Worm (Caenorhabditis elegans): ENCODE measurements around the gene egl-4.

egl-4 gene

DNA sequence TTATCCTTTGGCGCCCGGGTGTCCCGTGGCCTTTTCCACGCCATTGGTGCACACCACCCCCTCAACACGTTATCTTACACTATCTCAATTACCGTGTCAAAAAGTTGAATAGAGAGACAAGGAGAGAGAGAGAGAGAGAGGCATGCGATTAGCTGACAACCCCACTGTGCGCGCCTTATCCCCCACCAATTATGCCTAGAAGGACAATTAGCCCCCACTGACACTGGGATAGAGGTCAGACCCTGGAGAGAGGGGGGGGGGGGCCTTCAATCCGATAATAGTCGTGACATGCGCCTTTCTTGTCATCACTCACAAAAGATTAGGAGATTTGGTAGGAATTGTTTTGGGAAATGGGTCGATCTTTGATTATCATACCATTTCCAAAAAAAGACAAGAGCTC lies 48.3 kb downstream of the egl-4 start:
- no peak for TF ChIP-seq odd-2 (tag; optimal IDR thresholded peaks at IDR 0.05)
- no peak for TF ChIP-seq lin-11 (tag; optimal IDR thresholded peaks at IDR 0.05)
- TF ChIP-seq pax-1 (tag; optimal IDR thresholded peaks at IDR 0.05) = no peak
- TF ChIP-seq pha-2 (tag; optimal IDR thresholded peaks at IDR 0.05) = no peak
- peak; percentile 34 for TF ChIP-seq ref-2 (tag; optimal IDR thresholded peaks at IDR 0.05)
- TF ChIP-seq ceh-34 (tag; optimal IDR thresholded peaks at IDR 0.05) = no peak
- no peak for TF ChIP-seq unc-55 (GFP tag; optimal IDR thresholded peaks at IDR 0.05)
- peak; percentile 3 for TF ChIP-seq unc-42 (tag; optimal IDR thresholded peaks at IDR 0.05)
- TF ChIP-seq pha-4 (tag; optimal IDR thresholded peaks at IDR 0.05) = no peak
- no peak for TF ChIP-seq ceh-19 (GFP tag; optimal IDR thresholded peaks at IDR 0.05)
- TF ChIP-seq unc-3 (GFP tag; conservative IDR thresholded peaks at IDR 0.05) = no peak
- TF ChIP-seq unc-3 (tag; optimal IDR thresholded peaks at IDR 0.05) = no peak
- TF ChIP-seq ceh-31 (tag; optimal IDR thresholded peaks at IDR 0.05) = peak; percentile 15
- peak; percentile 25 for TF ChIP-seq fkh-6 (tag; optimal IDR thresholded peaks at IDR 0.05)
- TF ChIP-seq ceh-30 (tag; optimal IDR thresholded peaks at IDR 0.05) = no peak
- TF ChIP-seq ceh-18 (tag; optimal IDR thresholded peaks at IDR 0.05) = no peak
- no peak for TF ChIP-seq elt-4 (tag; optimal IDR thresholded peaks at IDR 0.05)
- no peak for TF ChIP-seq rnt-1 (tag; optimal IDR thresholded peaks at IDR 0.05)
- TF ChIP-seq ceh-45 (GFP tag; IDR thresholded peaks at IDR 0.05) = no peak
- no peak for TF ChIP-seq tbx-2 (tag; optimal IDR thresholded peaks at IDR 0.05)
- TF ChIP-seq sox-4 (tag; optimal IDR thresholded peaks at IDR 0.05) = peak; percentile 3
- no peak for TF ChIP-seq ttx-3 (tag; optimal IDR thresholded peaks at IDR 0.05)
- TF ChIP-seq ama-1 (optimal IDR thresholded peaks at IDR 0.05) = no peak
- TF ChIP-seq hlh-6 (tag; optimal IDR thresholded peaks at IDR 0.05) = no peak
- no peak for TF ChIP-seq hlh-30 (tag; optimal IDR thresholded peaks at IDR 0.05; ENCODE audit: insufficient read depth)
- no peak for TF ChIP-seq mec-3 (tag; optimal IDR thresholded peaks at IDR 0.05; ENCODE audit: borderline replicate concordance)
- TF ChIP-seq dve-1 (tag; optimal IDR thresholded peaks at IDR 0.05) = no peak
- TF ChIP-seq madf-2 (tag; optimal IDR thresholded peaks at IDR 0.05) = no peak
- no peak for TF ChIP-seq eyg-1 (tag; optimal IDR thresholded peaks at IDR 0.05)
- no peak for TF ChIP-seq sdc-2 (tag; optimal IDR thresholded peaks at IDR 0.05)

DNA sequence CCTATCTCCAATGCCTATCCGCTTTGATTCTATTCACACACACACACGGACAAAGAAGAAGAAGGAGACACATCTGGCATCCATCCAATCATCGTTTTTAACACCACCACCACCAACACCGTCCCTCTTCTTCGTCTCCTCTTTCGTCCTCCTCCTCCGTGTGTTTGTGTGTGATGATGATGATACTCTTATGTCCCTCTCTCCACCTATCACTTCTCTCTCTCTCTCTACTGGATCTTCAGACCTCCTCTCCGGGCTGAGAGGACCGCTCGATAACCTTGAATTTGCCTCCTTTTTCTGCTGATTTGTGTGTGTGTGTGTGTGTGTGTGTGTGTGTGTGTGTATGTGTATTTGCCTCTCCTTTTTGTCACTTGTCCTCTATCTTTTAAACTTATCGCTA lies 53.1 kb downstream of the egl-4 start:
- TF ChIP-seq ttx-3 (tag; optimal IDR thresholded peaks at IDR 0.05) (no peak), pha-4 (tag; optimal IDR thresholded peaks at IDR 0.05) (no peak), sdc-2 (tag; optimal IDR thresholded peaks at IDR 0.05) (no peak), pros-1 (tag; optimal IDR thresholded peaks at IDR 0.05) (no peak), gmeb-2 (tag; optimal IDR thresholded peaks at IDR 0.05) (no peak), hlh-13 (GFP tag; optimal IDR thresholded peaks at IDR 0.05) (no peak), tbx-2 (tag; optimal IDR thresholded peaks at IDR 0.05) (peak; percentile 24), ceh-18 (tag; optimal IDR thresholded peaks at IDR 0.05) (no peak), pqm-1 (tag; optimal IDR thresholded peaks at IDR 0.05) (no peak), zip-5 (tag; optimal IDR thresholded peaks at IDR 0.05) (no peak), C38D4.7 (GFP tag; optimal IDR thresholded peaks at IDR 0.05) (no peak), ceh-6 (GFP tag; optimal IDR thresholded peaks at IDR 0.05) (no peak), ref-2 (tag; optimal IDR thresholded peaks at IDR 0.05) (peak; percentile 60), C08G9.2 (tag; optimal IDR thresholded peaks at IDR 0.05) (peak; percentile 4), ceh-14 (tag; optimal IDR thresholded peaks at IDR 0.05) (no peak), nhr-11 (tag; optimal IDR thresholded peaks at IDR 0.05) (no peak), Y22D7AL.16 (tag; optimal IDR thresholded peaks at IDR 0.05) (no peak), che-1 (tag; optimal IDR thresholded peaks at IDR 0.05) (peak; percentile 15), lin-11 (tag; optimal IDR thresholded peaks at IDR 0.05) (no peak), dve-1 (tag; optimal IDR thresholded peaks at IDR 0.05) (no peak), hlh-8 (tag; optimal IDR thresholded peaks at IDR 0.05) (peak; percentile 45), ceh-9 (tag; optimal IDR thresholded peaks at IDR 0.05) (no peak), tbx-7 (tag; optimal IDR thresholded peaks at IDR 0.05) (no peak), ceh-24 (tag; optimal IDR thresholded peaks at IDR 0.05) (no peak), unc-42 (tag; optimal IDR thresholded peaks at IDR 0.05) (no peak), pha-2 (tag; optimal IDR thresholded peaks at IDR 0.05) (no peak), nfya-1 (tag; optimal IDR thresholded peaks at IDR 0.05) (peak; percentile 76), pat-9 (tag; optimal IDR thresholded peaks at IDR 0.05) (no peak), ets-4 (tag; optimal IDR thresholded peaks at IDR 0.05) (no peak), ceh-30 (tag; optimal IDR thresholded peaks at IDR 0.05) (no peak), K02D7.2 (tag; optimal IDR thresholded peaks at IDR 0.05) (no peak), hlh-15 (tag; optimal IDR thresholded peaks at IDR 0.05) (no peak), lim-6 (tag; optimal IDR thresholded peaks at IDR 0.05) (no peak), syd-9 (tag; optimal IDR thresholded peaks at IDR 0.05) (no peak)
